Worm (Caenorhabditis elegans) whole organism, L2 larva: Measurements from ENCODE around the gene sea-2.

Experiments
- C34F6.9 ChIP-seq: fragments of 150-350 bp; optimal IDR thresholded peaks from 2 replicates; lab custom pipeline; 2014; ENCODE audit warnings: missing biosample characterization, missing genetic modification characterization
- F13H6.1 ChIP-seq: sonication (generic microtip); optimal IDR thresholded peaks from 2 replicates; lab custom pipeline; 2016; ENCODE audit warnings: missing genetic modification characterization, missing compliant biosample characterization
- R02D3.7 ChIP-seq: fragments of 150-350 bp; optimal IDR thresholded peaks from 2 replicates; lab custom pipeline; 2014; ENCODE audit warnings: missing biosample characterization, missing genetic modification characterization
- ZK546.5 ChIP-seq: sonication (generic microtip); optimal IDR thresholded peaks from 2 replicates; lab custom pipeline; 2017; ENCODE audit warnings: missing biosample characterization, missing genetic modification characterization
- alr-1 ChIP-seq: fragments of 150-350 bp; optimal IDR thresholded peaks from 2 replicates; lab custom pipeline; 2014; ENCODE audit warnings: missing biosample characterization, missing genetic modification characterization
- aly-2 ChIP-seq: fragments of 150-350 bp; optimal IDR thresholded peaks from 2 replicates; lab custom pipeline; 2014; ENCODE audit warnings: missing biosample characterization, missing genetic modification characterization
- ama-1 ChIP-seq: fragments of 150-350 bp; optimal IDR thresholded peaks from 2 replicates; lab custom pipeline; 2018; ENCODE audit warnings: inconsistent platforms
- blmp-1 ChIP-seq: sonication (generic microtip); optimal IDR thresholded peaks from 2 replicates; lab custom pipeline; 2017; ENCODE audit warnings: missing genetic modification characterization, mild to moderate bottlenecking, missing compliant biosample characterization, antibody characterized with exemption, moderate library complexity; ENCODE audit not compliant: insufficient read depth
- ceh-16 ChIP-seq: fragments of 150-350 bp; optimal IDR thresholded peaks from 2 replicates; lab custom pipeline; 2014; ENCODE audit warnings: missing biosample characterization, missing genetic modification characterization
- ceh-82 ChIP-seq: fragments of 150-350 bp; optimal IDR thresholded peaks from 2 replicates; lab custom pipeline; 2014; ENCODE audit warnings: missing biosample characterization, missing genetic modification characterization
- crh-2 ChIP-seq: sonication (generic microtip); optimal IDR thresholded peaks from 2 replicates; lab custom pipeline; 2017; ENCODE audit warnings: missing biosample characterization, missing genetic modification characterization
- dmd-4 ChIP-seq: sonication (generic microtip); optimal IDR thresholded peaks from 2 replicates; lab custom pipeline; 2017; ENCODE audit warnings: missing biosample characterization, missing genetic modification characterization
- egl-27 ChIP-seq: sonication (generic microtip); optimal IDR thresholded peaks from 3 replicates; lab custom pipeline; 2017; ENCODE audit warnings: missing biosample characterization, missing genetic modification reagents, missing genetic modification characterization
- elt-3 ChIP-seq: sonication (generic microtip); optimal IDR thresholded peaks from 2 replicates; lab custom pipeline; 2017; ENCODE audit warnings: missing biosample characterization, missing genetic modification characterization
- fos-1 ChIP-seq: fragments of 150-350 bp; optimal IDR thresholded peaks from 2 replicates; lab custom pipeline; 2014; ENCODE audit warnings: missing biosample characterization, missing genetic modification characterization
- gmeb-1 ChIP-seq: fragments of 150-350 bp; optimal IDR thresholded peaks from 2 replicates; lab custom pipeline; 2014; ENCODE audit warnings: missing biosample characterization, missing genetic modification characterization
- lin-11 ChIP-seq: fragments of 150-350 bp; sonication (generic microtip); optimal IDR thresholded peaks from 2 replicates; lab custom pipeline; 2014; ENCODE audit warnings: missing biosample characterization, missing genetic modification characterization, inconsistent platforms, mixed read lengths
- lin-13 ChIP-seq: fragments of 150-350 bp; optimal IDR thresholded peaks from 2 replicates; lab custom pipeline; 2014; ENCODE audit warnings: missing biosample characterization, missing genetic modification reagents, missing genetic modification characterization
- lin-39 ChIP-seq: fragments of 150-350 bp; optimal IDR thresholded peaks from 2 replicates; lab custom pipeline; 2014; ENCODE audit warnings: missing biosample characterization, missing genetic modification reagents, missing genetic modification characterization
- lsy-2 ChIP-seq, 2 experiments: fragments of 150-350 bp in 1 of 2; sonication (generic microtip) in 1 of 2; optimal IDR thresholded peaks; 2 replicates each; lab custom pipeline; 2014 to 2017; ENCODE audit warnings: missing biosample characterization in 2 of 2, missing genetic modification characterization in 2 of 2
- mab-5 ChIP-seq: fragments of 150-350 bp; optimal IDR thresholded peaks from 2 replicates; lab custom pipeline; 2014; ENCODE audit warnings: missing biosample characterization, missing genetic modification characterization
- nhr-10 ChIP-seq: sonication (generic microtip); optimal IDR thresholded peaks from 2 replicates; lab custom pipeline; 2017; ENCODE audit warnings: missing biosample characterization, missing genetic modification characterization
- nhr-11 ChIP-seq: fragments of 150-350 bp; optimal IDR thresholded peaks from 2 replicates; lab custom pipeline; 2014; ENCODE audit warnings: missing biosample characterization, missing genetic modification characterization
- nhr-12 ChIP-seq: fragments of 150-350 bp; optimal IDR thresholded peaks from 2 replicates; lab custom pipeline; 2014; ENCODE audit warnings: missing biosample characterization, missing genetic modification characterization
- nhr-21 ChIP-seq: fragments of 150-350 bp; optimal IDR thresholded peaks from 2 replicates; lab custom pipeline; 2014; ENCODE audit warnings: missing biosample characterization, missing genetic modification characterization
- nhr-23 ChIP-seq: fragments of 150-350 bp; optimal IDR thresholded peaks from 2 replicates; lab custom pipeline; 2014; ENCODE audit warnings: missing biosample characterization, missing genetic modification reagents, missing genetic modification characterization
- nhr-6 ChIP-seq: fragments of 150-350 bp; optimal IDR thresholded peaks from 2 replicates; lab custom pipeline; 2014; ENCODE audit warnings: missing biosample characterization, missing genetic modification characterization
- nhr-77 ChIP-seq: fragments of 150-350 bp; optimal IDR thresholded peaks from 2 replicates; lab custom pipeline; 2014; ENCODE audit warnings: missing biosample characterization, missing genetic modification characterization
- peb-1 ChIP-seq: fragments of 150-350 bp; optimal IDR thresholded peaks from 2 replicates; lab custom pipeline; 2014; ENCODE audit warnings: missing biosample characterization, missing genetic modification characterization
- sem-4 ChIP-seq: fragments of 150-350 bp; optimal IDR thresholded peaks from 2 replicates; lab custom pipeline; 2014; ENCODE audit warnings: missing biosample characterization, missing genetic modification reagents, missing genetic modification characterization
- skn-1 ChIP-seq: sonication (generic microtip); optimal IDR thresholded peaks from 2 replicates; lab custom pipeline; 2017; ENCODE audit warnings: missing biosample characterization, missing genetic modification characterization
- sma-3 ChIP-seq: sonication (generic microtip); optimal IDR thresholded peaks from 2 replicates; lab custom pipeline; 2016; ENCODE audit warnings: missing genetic modification reagents, missing genetic modification characterization, missing compliant biosample characterization
- sma-9 ChIP-seq, 2 experiments: fragments of 150-350 bp in 1 of 2; sonication (generic microtip) in 1 of 2; optimal IDR thresholded peaks; 2 replicates each; lab custom pipeline; 2014 to 2016; ENCODE audit warnings: missing genetic modification characterization in 2 of 2, mild to moderate bottlenecking in 1 of 2, missing biosample characterization in 1 of 2, missing compliant biosample characterization in 1 of 2, missing genetic modification reagents in 1 of 2, moderate library complexity in 1 of 2
- snpc-4 ChIP-seq: fragments of 150-350 bp; optimal IDR thresholded peaks from 2 replicates; lab custom pipeline; 2014; ENCODE audit warnings: missing biosample characterization, missing genetic modification characterization
- unc-39 ChIP-seq: fragments of 150-350 bp; optimal IDR thresholded peaks from 2 replicates; lab custom pipeline; 2014; ENCODE audit warnings: missing biosample characterization, missing genetic modification characterization
- unc-55 ChIP-seq: fragments of 150-350 bp; sonication (generic microtip); optimal IDR thresholded peaks from 3 replicates; lab custom pipeline; 2014; ENCODE audit warnings: missing biosample characterization, missing genetic modification reagents, missing genetic modification characterization
- unc-62 ChIP-seq: fragments of 150-350 bp; optimal IDR thresholded peaks from 2 replicates; lab custom pipeline; 2014; ENCODE audit warnings: missing biosample characterization, missing genetic modification reagents, missing genetic modification characterization
- ztf-1 ChIP-seq: fragments of 200-800 bp; sonication (Bioruptor generic); conservative IDR thresholded peaks from 2 replicates; pipeline ENCODE4 v1.3.6; 2022; ENCODE audit warnings: missing genetic modification characterization, missing compliant biosample characterization
- ztf-4 ChIP-seq: fragments of 150-350 bp; optimal IDR thresholded peaks from 2 replicates; lab custom pipeline; 2014; ENCODE audit warnings: missing biosample characterization, missing genetic modification characterization

The sea-2 gene

ce11 chrII:3930478-3931182 lies 19.5 kb upstream of the sea-2 start (continued):
- TF ChIP-seq nhr-21 (no peak), alr-1 (tag; lab: Kevin White, UChicago) (no peak), sma-3 (GFP tag; lab: Kevin White, UChicago) (peak; percentile 59), unc-39 (no peak), ceh-82 (tag; lab: Kevin White, UChicago) (no peak), gmeb-1 (tag; lab: Kevin White, UChicago) (peak; percentile 49), skn-1 (tag; lab: Kevin White, UChicago) (no peak), mab-5 (no peak), fos-1 (peak; percentile 75), aly-2 (tag; lab: Kevin White, UChicago) (no peak), crh-2 (tag; lab: Kevin White, UChicago) (peak; percentile 28), F13H6.1 (tag; lab: Kevin White, UChicago) (peak; percentile 72), lin-11 (peak; percentile 52), blmp-1 (tag; lab: Kevin White, UChicago) (peak; percentile 2), ceh-16 (tag; lab: Kevin White, UChicago) (no peak), dmd-4 (tag; lab: Kevin White, UChicago) (no peak), snpc-4 (no peak), nhr-11 (no peak), sem-4 (tag; lab: Kevin White, UChicago) (peak; percentile 19), nhr-10 (tag; lab: Kevin White, UChicago) (no peak), peb-1 (tag; lab: Kevin White, UChicago) (no peak)

- TF ChIP-seq lin-13 (no peak), sma-3 (GFP tag; lab: Kevin White, UChicago) (no peak), ztf-4 (tag; lab: Kevin White, UChicago) (no peak), lin-39 (no peak), skn-1 (tag; lab: Kevin White, UChicago) (no peak), unc-62 (GFP tag; lab: Kevin White, UChicago) (no peak), lin-11 (no peak), dmd-4 (tag; lab: Kevin White, UChicago) (no peak), blmp-1 (tag; lab: Kevin White, UChicago) (no peak), ztf-1 (GFP tag; lab: Robert Waterston, UW) (no peak), alr-1 (tag; lab: Kevin White, UChicago) (no peak), sma-9 (GFP tag; optimal IDR thresholded peaks at IDR 0.05; lab: Kevin White, UChicago) (no peak), sma-9 (tag; optimal IDR thresholded peaks at IDR 0.05; lab: Kevin White, UChicago) (no peak), ZK546.5 (tag; lab: Kevin White, UChicago) (no peak), lsy-2 (tag; optimal IDR thresholded peaks at IDR 0.05; lab: Kevin White, UChicago) (no peak), snpc-4 (no peak), elt-3 (tag; lab: Kevin White, UChicago) (no peak), nhr-21 (no peak), ama-1 (lab: Kevin White, UChicago) (no peak)
These were observed 18.9 kb upstream of the sea-2 start for ce11 chrII:3931230-3931629.

- TF ChIP-seq ceh-82 (tag; lab: Kevin White, UChicago) (no peak), sma-3 (GFP tag; lab: Kevin White, UChicago) (no peak), peb-1 (tag; lab: Kevin White, UChicago) (no peak), unc-62 (GFP tag; lab: Kevin White, UChicago) (no peak)
These were observed 18.4 kb upstream of the sea-2 start for ce11 chrII:3931825-3932224.

ce11 chrII:3933640-3934039 lies 16.5 kb upstream of the sea-2 start, which contains the start of gene Y14H12B.2:
Gene Y14H12B.2 (minus strand): TSS chrII:3933740.
- no peak for TF ChIP-seq egl-27
- TF ChIP-seq lin-13, result no peak
- no peak for TF ChIP-seq C34F6.9
- TF ChIP-seq R02D3.7 (tag; lab: Kevin White, UChicago), result no peak

- no peak for TF ChIP-seq dmd-4 (tag; lab: Kevin White, UChicago)
- TF ChIP-seq nhr-11, result no peak
- TF ChIP-seq F13H6.1 (tag; lab: Kevin White, UChicago), result no peak
- no peak for TF ChIP-seq unc-55
- no peak for TF ChIP-seq sma-3 (GFP tag; lab: Kevin White, UChicago)
- TF ChIP-seq nhr-23 (tag; lab: Kevin White, UChicago), result no peak
- TF ChIP-seq ama-1 (lab: Kevin White, UChicago), result no peak
- no peak for TF ChIP-seq sma-9 (GFP tag; optimal IDR thresholded peaks at IDR 0.05; lab: Kevin White, UChicago)
- no peak for TF ChIP-seq sma-9 (tag; optimal IDR thresholded peaks at IDR 0.05; lab: Kevin White, UChicago)
- TF ChIP-seq blmp-1 (tag; lab: Kevin White, UChicago), result no peak
- TF ChIP-seq nhr-6 (tag; lab: Kevin White, UChicago), result no peak
- no peak for TF ChIP-seq nhr-21
- no peak for TF ChIP-seq nhr-77
- no peak for TF ChIP-seq nhr-12 (tag; lab: Kevin White, UChicago)
These were observed 16.1 kb upstream of the sea-2 start, which contains the start of gene Y14H12B.1 for ce11 chrII:3934085-3934484. Gene Y14H12B.1 (plus strand): TSS chrII:3934447.
